Worm (Caenorhabditis elegans) whole organism, late embryonic: ENCODE data around the gene nas-23.

Experiments used
- K02D7.2 ChIP-seq: sonication (generic microtip); optimal IDR thresholded peaks from 2 replicates; lab custom pipeline; 2017; ENCODE audit warnings: mild to moderate bottlenecking, missing genetic modification characterization, missing compliant biosample characterization
- ahr-1 ChIP-seq: sonication (generic microtip); optimal IDR thresholded peaks from 2 replicates; lab custom pipeline; 2016; ENCODE audit warnings: missing genetic modification characterization, missing compliant biosample characterization
- dve-1 ChIP-seq: sonication (generic microtip); optimal IDR thresholded peaks from 2 replicates; lab custom pipeline; 2017; ENCODE audit warnings: antibody characterized with exemption, mild to moderate bottlenecking, missing genetic modification characterization, missing compliant biosample characterization
- ets-4 ChIP-seq: sonication (generic microtip); optimal IDR thresholded peaks from 2 replicates; lab custom pipeline; 2016; ENCODE audit warnings: missing genetic modification characterization, missing compliant biosample characterization
- fax-1 ChIP-seq: sonication (generic microtip); optimal IDR thresholded peaks from 2 replicates; lab custom pipeline; 2016; ENCODE audit warnings: missing genotype, missing genetic modification characterization, missing compliant biosample characterization
- nhr-11 ChIP-seq: fragments of 150-350 bp; optimal IDR thresholded peaks from 2 replicates; lab custom pipeline; 2014; ENCODE audit warnings: missing biosample characterization, missing genetic modification characterization
- pat-9 ChIP-seq: fragments of 200-800 bp; sonication (Bioruptor generic); optimal IDR thresholded peaks from 2 replicates; lab custom pipeline; 2018; ENCODE audit warnings: mild to moderate bottlenecking, missing genetic modification characterization, moderate library complexity, missing compliant biosample characterization
- pha-4 ChIP-seq: fragments of 150-350 bp; optimal IDR thresholded peaks from 2 replicates; lab custom pipeline; 2018; ENCODE audit warnings: missing biosample characterization, missing genetic modification reagents, missing genetic modification characterization
- sdc-2 ChIP-seq: sonication (generic microtip); optimal IDR thresholded peaks from 2 replicates; lab custom pipeline; 2016; ENCODE audit warnings: missing genotype, missing genetic modification characterization, missing compliant biosample characterization

ce11 chrII:7469318-7469717, 24.2 kb downstream of the nas-23 start:
- TF ChIP-seq nhr-11 (tag; lab: Kevin White, UChicago) (no peak), K02D7.2 (no peak), sdc-2 (no peak), fax-1 (no peak), pat-9 (no peak), ahr-1 (tag; lab: Kevin White, UChicago) (no peak), pha-4 (no peak), ets-4 (tag; lab: Kevin White, UChicago) (no peak), dve-1 (tag; lab: Kevin White, UChicago) (no peak)
